Worm (Caenorhabditis elegans): ENCODE measurements around the gene C03C10.7.

DNA sequence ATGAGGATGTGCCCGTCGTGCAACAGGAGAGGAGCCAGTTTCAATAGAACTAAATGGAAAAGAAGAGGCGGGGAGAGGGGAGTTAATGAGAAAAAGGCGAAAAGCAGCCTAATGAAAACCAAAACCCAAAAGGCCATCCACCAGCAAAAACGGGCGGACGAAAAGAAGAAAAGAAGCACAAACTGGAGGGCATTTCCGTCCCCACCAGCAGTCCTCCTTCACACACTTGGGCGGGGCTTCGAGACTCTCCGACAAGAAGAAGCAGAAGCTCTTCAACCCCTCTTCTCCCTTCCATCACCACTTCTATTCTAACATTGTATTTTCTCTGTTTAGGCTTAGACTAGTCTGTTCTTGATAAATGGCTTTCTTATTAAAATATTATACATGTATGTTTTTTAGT lies 27.7 kb upstream of the C03C10.7 start:
- no peak for TF ChIP-seq lin-15B (tag; optimal IDR thresholded peaks at IDR 0.05)
- TF ChIP-seq nhr-77 (tag; optimal IDR thresholded peaks at IDR 0.05): no peak
- no peak for TF ChIP-seq tbx-2 (tag; optimal IDR thresholded peaks at IDR 0.05)
- no peak for TF ChIP-seq pha-4 (tag; optimal IDR thresholded peaks at IDR 0.05)
- no peak for TF ChIP-seq nhr-12 (tag; optimal IDR thresholded peaks at IDR 0.05)

Data from whole organism, L3 larva.